Fruit fly (Drosophila melanogaster) whole organism, embryonic: ENCODE measurements around the gene BOD1.

Experiments used
- BtbVII ChIP-seq: fragments of 200-800 bp; sonication (Bioruptor generic); optimal IDR thresholded peaks from 3 replicates; lab custom pipeline; 2017; ENCODE audit warnings: missing biosample characterization, mild to moderate bottlenecking, missing genetic modification characterization
- CG10147 ChIP-seq: fragments of 200-800 bp; sonication (Bioruptor generic); optimal IDR thresholded peaks from 2 replicates; lab custom pipeline; 2019; ENCODE audit warnings: missing biosample characterization, mild to moderate bottlenecking, missing genetic modification characterization, moderate library complexity
- CG10543 ChIP-seq: fragments of 200-800 bp; sonication (Bioruptor generic); optimal IDR thresholded peaks from 3 replicates; lab custom pipeline; 2017; ENCODE audit warnings: missing biosample characterization, mild to moderate bottlenecking, missing genetic modification characterization, moderate library complexity
- CG10959 ChIP-seq: fragments of 200-800 bp; sonication (Bioruptor generic); IDR thresholded peaks from 2 replicates; pipeline ENCODE4 v1.3.6; 2022; ENCODE audit warnings: missing biosample characterization, missing genetic modification characterization
- CG10979 ChIP-seq: fragments of 200-800 bp; sonication (Bioruptor generic); optimal IDR thresholded peaks from 2 replicates; lab custom pipeline; 2018; ENCODE audit warnings: missing biosample characterization, mild to moderate bottlenecking, missing genetic modification characterization, moderate library complexity
- CG11085 ChIP-seq: fragments of 200-800 bp; sonication (Bioruptor generic); IDR thresholded peaks from 2 replicates; pipeline ENCODE4 v1.3.6; 2022; ENCODE audit warnings: missing biosample characterization, missing genetic modification characterization
- CG11398 ChIP-seq: fragments of 200-800 bp; sonication (Bioruptor generic); optimal IDR thresholded peaks from 2 replicates; lab custom pipeline; 2016; ENCODE audit warnings: missing biosample characterization, missing genetic modification characterization
- CG1233 ChIP-seq: fragments of 200-800 bp; sonication (Bioruptor generic); optimal IDR thresholded peaks from 4 replicates; lab custom pipeline; 2018; ENCODE audit warnings: missing biosample characterization, mild to moderate bottlenecking, missing genetic modification characterization
- CG14710 ChIP-seq: fragments of 200-800 bp; sonication (Bioruptor generic); optimal IDR thresholded peaks from 3 replicates; lab custom pipeline; 2019; ENCODE audit warnings: missing biosample characterization, mild to moderate bottlenecking, missing genetic modification characterization, moderate library complexity
- CG17612 ChIP-seq: fragments of 200-800 bp; sonication (Bioruptor generic); IDR thresholded peaks from 2 replicates; pipeline ENCODE4 v1.3.6; 2022; ENCODE audit warnings: missing biosample characterization, missing genetic modification characterization
- CG31224 ChIP-seq: fragments of 200-800 bp; sonication (Bioruptor generic); IDR thresholded peaks from 2 replicates; pipeline ENCODE4 v1.3.6; 2022; ENCODE audit warnings: missing biosample characterization, missing genetic modification characterization
- CG4360 ChIP-seq: fragments of 200-800 bp; sonication (Bioruptor generic); IDR thresholded peaks from 2 replicates; pipeline ENCODE4 v1.3.6; 2022; ENCODE audit warnings: missing biosample characterization, missing genetic modification characterization
- CG4820 ChIP-seq: fragments of 200-800 bp; sonication (Bioruptor generic); optimal IDR thresholded peaks from 3 replicates; lab custom pipeline; 2016; ENCODE audit warnings: missing biosample characterization, missing genetic modification characterization
- CG6175 ChIP-seq: fragments of 200-800 bp; sonication (Bioruptor generic); IDR thresholded peaks from 3 replicates; pipeline ENCODE4 v1.3.6; 2022; ENCODE audit warnings: missing biosample characterization, missing genetic modification characterization
- CG6272 ChIP-seq: fragments of 200-800 bp; sonication (Bioruptor generic); IDR thresholded peaks from 2 replicates; pipeline ENCODE4 v1.3.6; 2022; ENCODE audit warnings: missing biosample characterization, missing genetic modification characterization
- CG9797 ChIP-seq: fragments of 200-800 bp; sonication (Bioruptor generic); optimal IDR thresholded peaks from 3 replicates; lab custom pipeline; 2018; ENCODE audit warnings: missing biosample characterization, mild to moderate bottlenecking, missing genetic modification characterization
- Deaf1 ChIP-seq: fragments of 200-800 bp; optimal IDR thresholded peaks from 3 replicates; lab custom pipeline; 2019; ENCODE audit warnings: missing biosample characterization, mild to moderate bottlenecking, missing genetic modification characterization, moderate library complexity
- Doc3 ChIP-seq: fragments of 200-800 bp; sonication (Bioruptor generic); IDR thresholded peaks from 3 replicates; pipeline ENCODE4 v1.3.6; 2022; ENCODE audit warnings: missing biosample characterization, missing genetic modification characterization; ENCODE audit not compliant: partially characterized antibody
- Dp ChIP-seq: fragments of 200-800 bp; sonication (Bioruptor generic); optimal IDR thresholded peaks from 2 replicates; lab custom pipeline; 2018; ENCODE audit warnings: missing biosample characterization, mild to moderate bottlenecking, missing genetic modification characterization, moderate library complexity
- Dref ChIP-seq: fragments of 200-800 bp; sonication (Bioruptor generic); IDR thresholded peaks from 2 replicates; pipeline ENCODE4 v1.3.6; 2022; ENCODE audit warnings: missing biosample characterization, missing genetic modification characterization
- Hr51 ChIP-seq, 2 experiments: fragments of 200-800 bp; sonication (Bioruptor generic); optimal IDR thresholded peaks; 2 replicates in 1 of 2; 3 replicates in 1 of 2; lab custom pipeline; 2016 to 2018; ENCODE audit warnings: missing biosample characterization in 2 of 2, missing genetic modification characterization in 2 of 2, mild to moderate bottlenecking in 1 of 2, moderate library complexity in 1 of 2
- Nf-YC ChIP-seq: fragments of 200-800 bp; optimal IDR thresholded peaks from 3 replicates; lab custom pipeline; 2019; ENCODE audit warnings: missing biosample characterization, mild to moderate bottlenecking, missing genetic modification characterization, moderate library complexity
- PHDP ChIP-seq: fragments of 200-800 bp; sonication (Bioruptor generic); optimal IDR thresholded peaks from 3 replicates; lab custom pipeline; 2018; ENCODE audit warnings: missing biosample characterization, mild to moderate bottlenecking, missing genetic modification characterization, moderate library complexity
- Pdp1 ChIP-seq, 2 experiments: fragments of 200-800 bp; sonication (Bioruptor generic); optimal IDR thresholded peaks; 3 replicates each; lab custom pipeline; 2016; ENCODE audit warnings: missing biosample characterization in 2 of 2, missing genetic modification characterization in 2 of 2, mild to moderate bottlenecking in 1 of 2, moderate library complexity in 1 of 2
- Scr ChIP-seq: fragments of 200-800 bp; sonication (Bioruptor generic); IDR thresholded peaks from 2 replicates; pipeline ENCODE4 v1.3.6; 2022; ENCODE audit warnings: missing biosample characterization, missing genetic modification characterization; ENCODE audit not compliant: partially characterized antibody
- Xrp1 ChIP-seq: fragments of 200-800 bp; sonication (Bioruptor generic); IDR thresholded peaks from 2 replicates; pipeline ENCODE4 v1.3.6; 2022; ENCODE audit warnings: missing biosample characterization, missing genetic modification characterization
- abd-A ChIP-seq: fragments of 200-800 bp; sonication (Bioruptor generic); optimal IDR thresholded peaks from 3 replicates; lab custom pipeline; 2019; ENCODE audit warnings: missing biosample characterization, mild to moderate bottlenecking, missing genetic modification characterization, moderate library complexity
- ac ChIP-seq: fragments of 200-800 bp; sonication (Bioruptor generic); optimal IDR thresholded peaks from 3 replicates; lab custom pipeline; 2017; ENCODE audit warnings: missing biosample characterization, mild to moderate bottlenecking, missing genetic modification characterization
- amos ChIP-seq: fragments of 200-800 bp; sonication (Bioruptor generic); IDR thresholded peaks from 2 replicates; pipeline ENCODE4 v1.3.6; 2022; ENCODE audit warnings: missing biosample characterization, missing genetic modification characterization; ENCODE audit not compliant: partially characterized antibody
- bab2 ChIP-seq: fragments of 200-800 bp; sonication (Bioruptor generic); optimal IDR thresholded peaks from 2 replicates; lab custom pipeline; 2016; ENCODE audit warnings: missing biosample characterization, missing genetic modification characterization
- bbx ChIP-seq: fragments of 200-800 bp; sonication (Bioruptor generic); IDR thresholded peaks from 2 replicates; pipeline ENCODE4 v1.3.6; 2022; ENCODE audit warnings: missing biosample characterization, missing genetic modification characterization; ENCODE audit not compliant: partially characterized antibody
- en ChIP-seq: fragments of 200-800 bp; sonication (Bioruptor generic); optimal IDR thresholded peaks from 2 replicates; lab custom pipeline; 2016; ENCODE audit warnings: missing biosample characterization, missing genetic modification characterization
- fru ChIP-seq: fragments of >200 bp; optimal IDR thresholded peaks from 2 replicates; lab custom pipeline; 2017
- gfzf ChIP-seq: fragments of 200-800 bp; sonication (Bioruptor generic); optimal IDR thresholded peaks from 2 replicates; lab custom pipeline; 2016; ENCODE audit warnings: missing biosample characterization, mild to moderate bottlenecking, missing genetic modification characterization, moderate library complexity
- hb ChIP-seq: fragments of 200-800 bp; sonication (Bioruptor generic); IDR thresholded peaks from 3 replicates; pipeline ENCODE4 v1.3.6; 2022; ENCODE audit warnings: missing biosample characterization, missing genetic modification characterization; ENCODE audit not compliant: partially characterized antibody
- kay ChIP-seq: fragments of 200-800 bp; sonication (Bioruptor generic); optimal IDR thresholded peaks from 2 replicates; lab custom pipeline; 2016; ENCODE audit warnings: missing biosample characterization, missing genetic modification characterization
- knrl ChIP-seq: fragments of 200-800 bp; sonication (Bioruptor generic); IDR thresholded peaks from 3 replicates; pipeline ENCODE4 v1.3.6; 2022; ENCODE audit warnings: missing biosample characterization, missing genetic modification characterization; ENCODE audit not compliant: partially characterized antibody
- mirr ChIP-seq: fragments of 200-800 bp; sonication (Bioruptor generic); optimal IDR thresholded peaks from 3 replicates; lab custom pipeline; 2018; ENCODE audit warnings: missing biosample characterization, mild to moderate bottlenecking, missing genetic modification characterization
- nmo ChIP-seq: fragments of 200-800 bp; sonication (Bioruptor generic); optimal IDR thresholded peaks from 2 replicates; lab custom pipeline; 2018; ENCODE audit warnings: missing biosample characterization, mild to moderate bottlenecking, missing genetic modification characterization, moderate library complexity
- onecut ChIP-seq: fragments of 200-800 bp; sonication (Bioruptor generic); IDR thresholded peaks from 2 replicates; pipeline ENCODE4 v1.3.6; 2022; ENCODE audit warnings: missing biosample characterization, missing genetic modification characterization
- pan ChIP-seq, 4 experiments: fragments of >200 bp in 3 of 4; fragments of 200-800 bp in 1 of 4; sonication (Bioruptor generic) in 1 of 4; optimal IDR thresholded peaks in 3 of 4; IDR thresholded peaks in 1 of 4; 2 replicates each; pipeline versions ENCODE4 v1.3.6 to Lab custom; 2017 to 2022; ENCODE audit warnings: missing biosample characterization in 2 of 4, missing genetic modification characterization in 2 of 4, mixed read lengths in 1 of 4
- seq ChIP-seq: fragments of 200-800 bp; sonication (Bioruptor generic); IDR thresholded peaks from 2 replicates; pipeline ENCODE4 v1.3.6; 2022; ENCODE audit warnings: missing biosample characterization, missing genetic modification characterization
- stwl ChIP-seq: fragments of 200-800 bp; sonication (Bioruptor generic); optimal IDR thresholded peaks from 3 replicates; lab custom pipeline; 2018; ENCODE audit warnings: missing biosample characterization, mild to moderate bottlenecking, missing genetic modification characterization, moderate library complexity
- tna ChIP-seq: fragments of 200-800 bp; sonication (Bioruptor generic); IDR thresholded peaks from 2 replicates; pipeline ENCODE4 v1.3.6; 2022; ENCODE audit warnings: missing biosample characterization, missing genetic modification characterization; ENCODE audit not compliant: partially characterized antibody
- trem ChIP-seq: fragments of 200-800 bp; optimal IDR thresholded peaks from 3 replicates; lab custom pipeline; 2019; ENCODE audit warnings: missing biosample characterization, mild to moderate bottlenecking, missing genetic modification characterization, moderate library complexity
- unpg ChIP-seq: fragments of 200-800 bp; sonication (Bioruptor generic); optimal IDR thresholded peaks from 3 replicates; lab custom pipeline; 2018; ENCODE audit warnings: missing biosample characterization, mild to moderate bottlenecking, missing genetic modification characterization, moderate library complexity
- vnd ChIP-seq: fragments of 200-800 bp; sonication (Bioruptor generic); IDR thresholded peaks from 3 replicates; pipeline ENCODE4 v1.3.6; 2022; ENCODE audit warnings: missing biosample characterization, missing genetic modification characterization; ENCODE audit not compliant: partially characterized antibody
- wek ChIP-seq: fragments of 200-800 bp; sonication (Bioruptor generic); optimal IDR thresholded peaks from 3 replicates; lab custom pipeline; 2018; ENCODE audit warnings: missing biosample characterization, mild to moderate bottlenecking, missing genetic modification characterization, moderate library complexity
- zen ChIP-seq: fragments of 200-800 bp; sonication (Bioruptor generic); optimal IDR thresholded peaks from 3 replicates; lab custom pipeline; 2018; ENCODE audit warnings: missing biosample characterization, mild to moderate bottlenecking, missing genetic modification characterization, moderate library complexity

BOD1 gene

DNA sequence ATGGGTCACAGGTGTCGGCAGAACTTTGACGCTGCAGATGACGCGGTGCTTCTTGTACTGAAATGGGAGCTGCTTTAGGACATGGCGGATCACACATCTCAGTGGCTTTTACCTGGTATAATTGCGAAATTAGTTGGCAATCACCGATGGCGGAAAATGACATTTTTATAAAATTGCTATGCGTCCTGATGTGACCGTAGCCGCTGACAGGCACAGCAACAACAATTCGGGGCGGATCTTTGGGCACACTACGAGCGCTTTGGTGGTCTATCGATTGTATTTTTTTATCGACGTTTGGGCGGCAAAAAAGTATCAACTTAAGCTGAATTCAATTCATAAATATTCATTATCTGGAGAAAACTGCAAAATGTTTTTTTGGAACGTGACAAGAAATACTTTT, 15.8 kb downstream of the BOD1 start, which contains the start of gene CG4951 (continued):
- peak; percentile 60 for TF ChIP-seq Scr (GFP tag; lab: Robert Waterston, UW)
- no peak for TF ChIP-seq CG10959
- peak; percentile 96 for TF ChIP-seq Dp (GFP tag; lab: Kevin White, UChicago)
- TF ChIP-seq CG11085 (GFP tag; lab: Robert Waterston, UW), result no peak
- TF ChIP-seq vnd (GFP tag; lab: Robert Waterston, UW), result peak; percentile 36; the same call in 1 of the 3 replicates
- no peak for TF ChIP-seq ac (GFP tag; lab: Kevin White, UChicago)
- no peak for TF ChIP-seq CG11398
- TF ChIP-seq wek (GFP tag; lab: Kevin White, UChicago), result no peak
- TF ChIP-seq CG14710 (tag; lab: Kevin White, UChicago), result peak; percentile 40
- no peak for TF ChIP-seq fru
- no peak for TF ChIP-seq CG4820 (GFP tag; lab: Kevin White, UChicago)
- no peak for TF ChIP-seq CG1233 (GFP tag; lab: Kevin White, UChicago)
- no peak for TF ChIP-seq CG10543 (GFP tag; lab: Kevin White, UChicago)
- TF ChIP-seq bbx (GFP tag; lab: Robert Waterston, UW), result peak; percentile 63; the same call in 1 of the 2 replicates
- peak; percentile 1 for TF ChIP-seq Nf-YC (tag; lab: Kevin White, UChicago)
- peak; percentile 59; the same call in 1 of the 2 replicates for TF ChIP-seq amos
- TF ChIP-seq tna (GFP tag; lab: Robert Waterston, UW), result peak; percentile 57; the same call in 1 of the 2 replicates
- TF ChIP-seq CG31224 (GFP tag; lab: Robert Waterston, UW), result no peak
- no peak for TF ChIP-seq Pdp1 (GFP tag; optimal IDR thresholded peaks at IDR 0.05; lab: Kevin White, UChicago)
- TF ChIP-seq en, result no peak
- 0 out of 3 replicates have a peak, but pooled peaks have one; percentile 42 for TF ChIP-seq Doc3 (GFP tag; lab: Robert Waterston, UW)
- TF ChIP-seq Deaf1 (tag; lab: Kevin White, UChicago), result no peak
- TF ChIP-seq hb (GFP tag; lab: Robert Waterston, UW), result no peak
- TF ChIP-seq CG17612 (GFP tag; lab: Robert Waterston, UW), result no peak
- TF ChIP-seq nmo (GFP tag; lab: Kevin White, UChicago), result peak; percentile 22
- no peak for TF ChIP-seq CG6272 (GFP tag; lab: Robert Waterston, UW)
- no peak for TF ChIP-seq kay
- no peak for TF ChIP-seq Hr51 (GFP tag; optimal IDR thresholded peaks at IDR 0.05; lab: Kevin White, UChicago)
- TF ChIP-seq zen (tag; lab: Kevin White, UChicago), result peak; percentile 13
- TF ChIP-seq knrl (GFP tag; lab: Robert Waterston, UW), result peak; percentile 32; the same call in 1 of the 3 replicates
- no peak for TF ChIP-seq Xrp1 (GFP tag; lab: Robert Waterston, UW)
- no peak for TF ChIP-seq seq (GFP tag; lab: Robert Waterston, UW)
- peak; percentile 79 for TF ChIP-seq gfzf (GFP tag; lab: Kevin White, UChicago)
- TF ChIP-seq trem, result peak; percentile 66
- peak; percentile 94 for TF ChIP-seq Dref
- no peak for TF ChIP-seq CG10979 (tag; lab: Kevin White, UChicago)
- TF ChIP-seq CG6175 (GFP tag; lab: Robert Waterston, UW), result no peak
- TF ChIP-seq onecut, result no peak
- TF ChIP-seq PHDP, result no peak
- TF ChIP-seq stwl (tag; lab: Kevin White, UChicago), result peak; percentile 64
- no peak for TF ChIP-seq CG10147 (GFP tag; lab: Kevin White, UChicago)
- TF ChIP-seq mirr (GFP tag; lab: Kevin White, UChicago), result no peak
- no peak for TF ChIP-seq unpg (GFP tag; lab: Kevin White, UChicago)
- no peak for TF ChIP-seq pan (optimal IDR thresholded peaks at IDR 0.05; lab: Kevin White, UChicago)
- no peak for TF ChIP-seq pan (GFP tag; optimal IDR thresholded peaks at IDR 0.05 in 1 of 2, IDR thresholded peaks at IDR 0.05 in 1 of 2)
- peak; percentile 95 for TF ChIP-seq CG9797
- TF ChIP-seq abd-A (tag; lab: Kevin White, UChicago), result no peak
- TF ChIP-seq CG4360 (GFP tag; lab: Robert Waterston, UW), result peak; percentile 85
- TF ChIP-seq bab2 (GFP tag; lab: Kevin White, UChicago), result no peak
- TF ChIP-seq BtbVII (GFP tag; lab: Kevin White, UChicago), result no peak
